Worm (Caenorhabditis elegans) whole organism, L4 larva: ENCODE data around the gene ctsa-3.1.

ENCODE experiments used
- ZK546.5 ChIP-seq, 2 experiments: sonication (generic microtip); optimal IDR thresholded peaks; 2 replicates each; lab custom pipeline; 2017; ENCODE audit warnings: missing biosample characterization in 2 of 2, missing genetic modification characterization in 2 of 2
- aha-1 ChIP-seq: fragments of 150-350 bp; peaks from one replicate; lab custom pipeline; 2014; ENCODE audit warnings: missing biosample characterization, missing genetic modification characterization
- dmd-6 ChIP-seq: fragments of 200-800 bp; sonication (Bioruptor generic); IDR thresholded peaks from 2 replicates; pipeline ENCODE4 v1.3.6; 2022; ENCODE audit warnings: missing genetic modification reagents, missing genetic modification characterization, missing compliant biosample characterization
- dmd-8 ChIP-seq: fragments of 200-800 bp; sonication (Bioruptor generic); IDR thresholded peaks from 2 replicates; pipeline ENCODE4 v1.3.6; 2022; ENCODE audit warnings: missing genetic modification characterization, missing compliant biosample characterization
- duxl-1 ChIP-seq: sonication (generic microtip); optimal IDR thresholded peaks from 2 replicates; lab custom pipeline; 2016; ENCODE audit warnings: mild to moderate bottlenecking, missing genetic modification characterization, moderate library complexity, missing compliant biosample characterization; ENCODE audit not compliant: poor library complexity
- hlh-30 ChIP-seq: sonication (generic microtip); optimal IDR thresholded peaks from 2 replicates; lab custom pipeline; 2017; ENCODE audit warnings: antibody characterized with exemption, mild to moderate bottlenecking, missing genetic modification characterization, missing compliant biosample characterization; ENCODE audit not compliant: insufficient read depth
- jun-1 ChIP-seq: fragments of 150-350 bp; optimal IDR thresholded peaks from 2 replicates; lab custom pipeline; 2014; ENCODE audit warnings: missing biosample characterization, missing genetic modification reagents, missing genetic modification characterization
- lin-39 ChIP-seq: fragments of 150-350 bp; optimal IDR thresholded peaks from 2 replicates; lab custom pipeline; 2014; ENCODE audit warnings: missing biosample characterization, missing genetic modification reagents, missing genetic modification characterization
- mdt-29 ChIP-seq: fragments of 200-800 bp; sonication (Bioruptor generic); IDR thresholded peaks from 2 replicates; pipeline ENCODE4 v1.3.6; 2022; ENCODE audit warnings: missing genetic modification reagents, missing genetic modification characterization, missing compliant biosample characterization
- nhr-111 ChIP-seq: fragments of 200-800 bp; sonication (Bioruptor generic); optimal IDR thresholded peaks from 2 replicates; lab custom pipeline; 2018; ENCODE audit warnings: mild to moderate bottlenecking, missing genetic modification characterization, missing compliant biosample characterization
- nhr-237 ChIP-seq: sonication (generic microtip); optimal IDR thresholded peaks from 2 replicates; lab custom pipeline; 2017; ENCODE audit warnings: missing biosample characterization, missing genetic modification characterization
- nhr-25 ChIP-seq: sonication (generic microtip); optimal IDR thresholded peaks from 2 replicates; lab custom pipeline; 2017; ENCODE audit warnings: missing genetic modification characterization, mild to moderate bottlenecking, missing compliant biosample characterization, antibody characterized with exemption, moderate library complexity, borderline replicate concordance; ENCODE audit not compliant: insufficient read depth
- pqm-1 ChIP-seq: sonication (generic microtip); optimal IDR thresholded peaks from 2 replicates; lab custom pipeline; 2017; ENCODE audit warnings: missing biosample characterization, missing genetic modification characterization
- snpc-4 ChIP-seq: fragments of 150-350 bp; optimal IDR thresholded peaks from 2 replicates; lab custom pipeline; 2014; ENCODE audit warnings: missing biosample characterization, missing genetic modification characterization

DNA sequence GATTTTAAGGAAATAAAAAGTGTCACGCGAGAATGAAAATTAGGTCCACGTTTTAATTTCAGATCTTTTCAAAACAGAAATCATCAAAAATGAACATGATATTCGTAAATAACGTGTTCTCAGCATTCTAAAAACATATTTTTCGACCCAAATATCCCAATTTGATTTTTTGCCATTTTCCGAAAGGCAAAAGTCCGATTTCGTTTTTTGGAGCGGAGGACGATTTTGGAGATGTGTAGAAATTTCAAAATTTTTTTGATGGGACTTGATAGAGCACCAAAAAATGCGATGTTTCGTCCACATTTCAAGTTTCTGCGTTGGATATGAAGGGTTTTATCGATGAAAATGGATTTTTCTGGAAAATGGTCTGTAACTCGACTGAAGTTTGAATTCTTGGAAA lies 2.0 kb upstream of the ctsa-3.1 start:
- no peak for TF ChIP-seq dmd-8
- no peak for TF ChIP-seq hlh-30
- no peak for TF ChIP-seq duxl-1 (tag; lab: Kevin White, UChicago)
- TF ChIP-seq dmd-6 (GFP tag; lab: Robert Waterston, UW): no peak
- no peak for TF ChIP-seq aha-1 (tag; lab: Kevin White, UChicago)
- no peak for TF ChIP-seq pqm-1 (tag; lab: Kevin White, UChicago)
- no peak for TF ChIP-seq snpc-4 (tag; lab: Kevin White, UChicago)
- no peak for TF ChIP-seq ZK546.5 (tag; optimal IDR thresholded peaks at IDR 0.05; lab: Kevin White, UChicago)
- TF ChIP-seq nhr-237: no peak
- no peak for TF ChIP-seq nhr-111 (GFP tag; lab: Kevin White, UChicago)
- TF ChIP-seq jun-1: no peak
- no peak for TF ChIP-seq nhr-25 (tag; lab: Kevin White, UChicago)
- no peak for TF ChIP-seq mdt-29 (GFP tag; lab: Robert Waterston, UW)
- TF ChIP-seq lin-39 (tag; lab: Kevin White, UChicago): no peak
